Worm (Caenorhabditis elegans): ENCODE measurements around the gene nhr-155.

- TF ChIP-seq elt-3 (tag; optimal IDR thresholded peaks at IDR 0.05), result no peak
- no peak for TF ChIP-seq unc-120 (tag; optimal IDR thresholded peaks at IDR 0.05; ENCODE audit: poor library complexity, severe bottlenecking)
- TF ChIP-seq pha-4 (tag; optimal IDR thresholded peaks at IDR 0.05), result no peak
- no peak for TF ChIP-seq mep-1 (tag; optimal IDR thresholded peaks at IDR 0.05)
- no peak for TF ChIP-seq hlh-1 (tag; optimal IDR thresholded peaks at IDR 0.05)
- TF ChIP-seq unc-62 (GFP tag; optimal IDR thresholded peaks at IDR 0.05), result no peak
- no peak for TF ChIP-seq elt-1 (tag; optimal IDR thresholded peaks at IDR 0.05; ENCODE audit: borderline replicate concordance, insufficient read depth)
- no peak for TF ChIP-seq ztf-11 (tag; optimal IDR thresholded peaks at IDR 0.05)
Observed at ce11 chrV:541470-541869, 2.2 kb downstream of the nhr-155 start.

Data from whole organism, mixed stage, embryonic.